Worm (Caenorhabditis elegans): ENCODE data around the gene ZK1055.7.

- TF ChIP-seq snpc-4 (tag; optimal IDR thresholded peaks at IDR 0.05): no peak
- TF ChIP-seq ztf-11 (tag; optimal IDR thresholded peaks at IDR 0.05): no peak
- TF ChIP-seq elt-3 (tag; optimal IDR thresholded peaks at IDR 0.05): no peak
- TF ChIP-seq mep-1 (tag; optimal IDR thresholded peaks at IDR 0.05): no peak
- TF ChIP-seq unc-62 (GFP tag; optimal IDR thresholded peaks at IDR 0.05): no peak
- no peak for TF ChIP-seq mab-5 (tag; optimal IDR thresholded peaks at IDR 0.05)
- TF ChIP-seq bed-3 (GFP tag; optimal IDR thresholded peaks at IDR 0.05): no peak
- TF ChIP-seq nhr-2 (tag; optimal IDR thresholded peaks at IDR 0.05): no peak
- no peak for TF ChIP-seq drap-1 (GFP tag; optimal IDR thresholded peaks at IDR 0.05)
- no peak for TF ChIP-seq nhr-76 (tag; optimal IDR thresholded peaks at IDR 0.05)
Observed at ce11 chrV:6632925-6633324, 27.8 kb upstream of the ZK1055.7 start, which contains the start of gene scd-2.

All from whole organism, mixed stage, embryonic.